Worm (Caenorhabditis elegans): ENCODE data around the gene Y82E9BL.12.

- no peak for TF ChIP-seq cog-1 (tag; optimal IDR thresholded peaks at IDR 0.05)
- no peak for TF ChIP-seq flt-1 (GFP tag; IDR thresholded peaks at IDR 0.05)
- no peak for TF ChIP-seq ref-1 (GFP tag; conservative IDR thresholded peaks at IDR 0.05)
- TF ChIP-seq klf-2 (GFP tag; conservative IDR thresholded peaks at IDR 0.05), result no peak
- TF ChIP-seq med-1 (GFP tag; optimal IDR thresholded peaks at IDR 0.05; ENCODE audit: insufficient read depth), result no peak
Measured at ce11 chrIII:1331894-1332293, 22.9 kb downstream of the Y82E9BL.12 start, which contains the start of gene Y82E9BL.19.

All from whole organism, midembryonic.